1 fruit fly cellular context compared by ENCODE assay signal in the genomic region with DNA sequence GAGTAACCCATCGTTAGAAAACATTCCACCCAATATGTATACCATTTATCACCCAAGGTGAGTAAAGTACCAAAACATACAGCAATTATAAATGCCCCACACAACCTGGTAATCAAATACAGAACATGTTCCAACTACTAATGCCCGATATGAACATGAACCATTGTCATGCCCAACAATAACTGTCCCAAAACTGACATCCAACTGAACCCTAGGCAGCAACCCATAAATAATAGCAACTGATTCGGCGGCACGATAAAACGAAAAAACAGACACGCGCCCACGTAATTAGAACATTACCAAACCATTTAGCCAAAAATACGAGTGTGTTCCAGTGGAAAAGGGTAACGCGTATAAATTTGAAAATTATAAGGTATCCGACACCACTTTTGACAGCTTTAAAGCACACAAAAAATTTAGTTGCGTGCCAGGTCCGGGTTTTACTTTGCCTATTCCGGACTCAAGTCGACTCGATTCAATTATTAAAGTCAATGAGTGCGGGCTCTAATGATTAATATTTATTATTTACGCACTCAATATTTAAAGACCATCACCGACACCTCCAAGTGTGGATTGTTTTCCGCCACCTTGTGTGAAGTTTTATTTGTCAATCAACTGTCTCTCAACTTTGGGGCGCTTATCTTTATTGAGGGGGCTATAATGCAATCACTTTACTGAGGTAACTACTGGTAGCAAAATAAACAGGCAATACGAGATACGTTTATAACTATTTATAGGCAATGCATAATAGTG.
TF ChIP-seq lines count a peak whose summit lies in the region.

No protein-coding gene starts in this region.

TF ChIP-seq in whole organism, embryonic, 481 proteins besides CTCF, POLR2A, EP300 and RAD21 (continued from another document and continues in another):
- TF ChIP-seq jumu (GFP tag; optimal IDR thresholded peaks at IDR 0.05; lab: Kevin White, UChicago): no peak
- no peak for TF ChIP-seq MTF-1 (GFP tag; optimal IDR thresholded peaks at IDR 0.05; lab: Kevin White, UChicago; ENCODE audit: borderline replicate concordance)
- TF ChIP-seq Atf-2 (GFP tag; optimal IDR thresholded peaks at IDR 0.05; lab: Kevin White, UChicago): no peak
- TF ChIP-seq abd-A (tag; optimal IDR thresholded peaks at IDR 0.05; lab: Kevin White, UChicago): peak; percentile 21
- TF ChIP-seq HLHmδ (GFP tag; optimal IDR thresholded peaks at IDR 0.05; lab: Kevin White, UChicago): no peak
- no peak for TF ChIP-seq CG34376 (GFP tag; optimal IDR thresholded peaks at IDR 0.05; lab: Kevin White, UChicago)
- TF ChIP-seq Hr3 (GFP tag; optimal IDR thresholded peaks at IDR 0.05; lab: Kevin White, UChicago): no peak
- no peak for TF ChIP-seq Poxn (GFP tag; IDR thresholded peaks at IDR 0.05; lab: Robert Waterston, UW)
- TF ChIP-seq BtbVII (GFP tag; optimal IDR thresholded peaks at IDR 0.05; lab: Kevin White, UChicago): peak; percentile 68
- no peak for TF ChIP-seq seq (GFP tag; IDR thresholded peaks at IDR 0.05; lab: Robert Waterston, UW)
- TF ChIP-seq Bdp1 (GFP tag; optimal IDR thresholded peaks at IDR 0.05; lab: Kevin White, UChicago): no peak
- TF ChIP-seq Bgb (GFP tag; IDR thresholded peaks at IDR 0.05; lab: Robert Waterston, UW; ENCODE audit: partially characterized antibody): no peak
- no peak for TF ChIP-seq CG12219 (GFP tag; optimal IDR thresholded peaks at IDR 0.05; lab: Kevin White, UChicago)
- TF ChIP-seq CG17568 (GFP tag; optimal IDR thresholded peaks at IDR 0.05; lab: Kevin White, UChicago): peak; percentile 35
- peak; percentile 31 for TF ChIP-seq CG12071 (GFP tag; optimal IDR thresholded peaks at IDR 0.05; lab: Kevin White, UChicago)
- TF ChIP-seq Blimp-1 (GFP tag; optimal IDR thresholded peaks at IDR 0.05; lab: Kevin White, UChicago): peak; percentile 20
- TF ChIP-seq ac (GFP tag; optimal IDR thresholded peaks at IDR 0.05; lab: Kevin White, UChicago): no peak
- TF ChIP-seq fd3F (GFP tag; optimal IDR thresholded peaks at IDR 0.05; lab: Kevin White, UChicago): peak; percentile 10
- peak; percentile 28 for TF ChIP-seq odd (GFP tag; optimal IDR thresholded peaks at IDR 0.05; lab: Kevin White, UChicago)
- no peak for TF ChIP-seq bowl (GFP tag; IDR thresholded peaks at IDR 0.05; lab: Robert Waterston, UW)
- TF ChIP-seq Chrac-16 (GFP tag; optimal IDR thresholded peaks at IDR 0.05; lab: Kevin White, UChicago): no peak
- no peak for TF ChIP-seq ap (GFP tag; IDR thresholded peaks at IDR 0.05; lab: Robert Waterston, UW)
- TF ChIP-seq salm (tag; optimal IDR thresholded peaks at IDR 0.05; lab: Kevin White, UChicago): no peak
- TF ChIP-seq CG8281 (tag; optimal IDR thresholded peaks at IDR 0.05; lab: Kevin White, UChicago): peak; percentile 8
- TF ChIP-seq CG18599 (GFP tag; optimal IDR thresholded peaks at IDR 0.05; lab: Kevin White, UChicago): no peak
- TF ChIP-seq trh (GFP tag; optimal IDR thresholded peaks at IDR 0.05; lab: Kevin White, UChicago): no peak
- TF ChIP-seq CG14965 (GFP tag; optimal IDR thresholded peaks at IDR 0.05; lab: Kevin White, UChicago; ENCODE audit: borderline replicate concordance): no peak
- no peak for TF ChIP-seq ase (GFP tag; IDR thresholded peaks at IDR 0.05; lab: Robert Waterston, UW)
- no peak for TF ChIP-seq ci (GFP tag; IDR thresholded peaks at IDR 0.05; lab: Robert Waterston, UW)
- no peak for TF ChIP-seq al (GFP tag; IDR thresholded peaks at IDR 0.05; lab: Robert Waterston, UW)
- TF ChIP-seq CG11723 (GFP tag; optimal IDR thresholded peaks at IDR 0.05; lab: Kevin White, UChicago): no peak
- no peak for TF ChIP-seq CG2120 (GFP tag; optimal IDR thresholded peaks at IDR 0.05; lab: Kevin White, UChicago)
- TF ChIP-seq CG3726 (GFP tag; IDR thresholded peaks at IDR 0.05; lab: Robert Waterston, UW): no peak
- TF ChIP-seq CG13894 (tag; optimal IDR thresholded peaks at IDR 0.05; lab: Kevin White, UChicago): peak; percentile 13
- TF ChIP-seq Scr (GFP tag; IDR thresholded peaks at IDR 0.05; lab: Robert Waterston, UW; ENCODE audit: partially characterized antibody): no peak
- no peak for TF ChIP-seq fru (optimal IDR thresholded peaks at IDR 0.05; lab: Kevin White, UChicago)
- peak in 1 of 2 experiments; percentile 37 for TF ChIP-seq Eip74EF (GFP tag; optimal IDR thresholded peaks at IDR 0.05; lab: Kevin White, UChicago)
- no peak for TF ChIP-seq Side (GFP tag; optimal IDR thresholded peaks at IDR 0.05; lab: Kevin White, UChicago)
- TF ChIP-seq D (optimal IDR thresholded peaks at IDR 0.05; lab: Kevin White, UChicago): no peak
- peak; percentile 12 for TF ChIP-seq D (GFP tag; optimal IDR thresholded peaks at IDR 0.05; lab: Kevin White, UChicago)
- TF ChIP-seq ERR (GFP tag; optimal IDR thresholded peaks at IDR 0.05; lab: Kevin White, UChicago): no peak
- TF ChIP-seq Sox102F (GFP tag; optimal IDR thresholded peaks at IDR 0.05; lab: Kevin White, UChicago): no peak
- peak; percentile 30 for TF ChIP-seq gem (tag; optimal IDR thresholded peaks at IDR 0.05; lab: Kevin White, UChicago)
- TF ChIP-seq CG17802 (tag; optimal IDR thresholded peaks at IDR 0.05; lab: Kevin White, UChicago): no peak
- peak; percentile 15 for TF ChIP-seq CG1529 (GFP tag; optimal IDR thresholded peaks at IDR 0.05; lab: Kevin White, UChicago)
- TF ChIP-seq Neu2 (GFP tag; optimal IDR thresholded peaks at IDR 0.05; lab: Kevin White, UChicago; ENCODE audit: borderline replicate concordance): no peak
- TF ChIP-seq PHDP (tag; optimal IDR thresholded peaks at IDR 0.05; lab: Kevin White, UChicago): peak; percentile 56
- TF ChIP-seq ab (GFP tag; optimal IDR thresholded peaks at IDR 0.05; lab: Kevin White, UChicago): no peak
- TF ChIP-seq CG7839 (tag; optimal IDR thresholded peaks at IDR 0.05; lab: Kevin White, UChicago): peak; percentile 40
- TF ChIP-seq CG14441 (GFP tag; IDR thresholded peaks at IDR 0.05; lab: Robert Waterston, UW): no peak
- TF ChIP-seq pzg (GFP tag; optimal IDR thresholded peaks at IDR 0.05; lab: Kevin White, UChicago): no peak
- TF ChIP-seq Abd-B (GFP tag; optimal IDR thresholded peaks at IDR 0.05; lab: Kevin White, UChicago): no peak
- TF ChIP-seq CG2875 (GFP tag; optimal IDR thresholded peaks at IDR 0.05; lab: Kevin White, UChicago): no peak
- TF ChIP-seq CG4404 (GFP tag; IDR thresholded peaks at IDR 0.05; lab: Robert Waterston, UW): no peak
- TF ChIP-seq Fer1 (GFP tag; optimal IDR thresholded peaks at IDR 0.05; lab: Kevin White, UChicago): peak; percentile 16
- TF ChIP-seq cas (GFP tag; IDR thresholded peaks at IDR 0.05; lab: Robert Waterston, UW): no peak
- no peak for TF ChIP-seq bcd (GFP tag; optimal IDR thresholded peaks at IDR 0.05; lab: Kevin White, UChicago)
- no peak for TF ChIP-seq CG34224 (GFP tag; IDR thresholded peaks at IDR 0.05; lab: Robert Waterston, UW; ENCODE audit: partially characterized antibody)
- TF ChIP-seq Vsx1 (GFP tag; optimal IDR thresholded peaks at IDR 0.05; lab: Kevin White, UChicago): peak; percentile 50
- TF ChIP-seq CG14050 (GFP tag; IDR thresholded peaks at IDR 0.05; lab: Robert Waterston, UW): no peak
- no peak for TF ChIP-seq HmgZ (tag; optimal IDR thresholded peaks at IDR 0.05; lab: Kevin White, UChicago)
- TF ChIP-seq CG10267 (tag; optimal IDR thresholded peaks at IDR 0.05; lab: Kevin White, UChicago): no peak
- no peak for TF ChIP-seq NFAT (GFP tag; IDR thresholded peaks at IDR 0.05; lab: Robert Waterston, UW)
- peak; percentile 31 for TF ChIP-seq CG3407 (GFP tag; optimal IDR thresholded peaks at IDR 0.05; lab: Kevin White, UChicago)
- TF ChIP-seq Sox100B (GFP tag; optimal IDR thresholded peaks at IDR 0.05; lab: Kevin White, UChicago): no peak
- TF ChIP-seq CG3281 (GFP tag; optimal IDR thresholded peaks at IDR 0.05; lab: Kevin White, UChicago): peak; percentile 19
- no peak for TF ChIP-seq hkb (optimal IDR thresholded peaks at IDR 0.05; lab: Kevin White, UChicago)
- no peak for TF ChIP-seq hkb (GFP tag; IDR thresholded peaks at IDR 0.05; lab: Robert Waterston, UW)
- TF ChIP-seq E2f2 (GFP tag; IDR thresholded peaks at IDR 0.05; lab: Robert Waterston, UW): no peak
- no peak for TF ChIP-seq run (tag; optimal IDR thresholded peaks at IDR 0.05; lab: Kevin White, UChicago)
- TF ChIP-seq D19A (tag; optimal IDR thresholded peaks at IDR 0.05; lab: Kevin White, UChicago): no peak
- no peak for TF ChIP-seq CG30431 (GFP tag; optimal IDR thresholded peaks at IDR 0.05; lab: Kevin White, UChicago)
- peak; percentile 19 for TF ChIP-seq Hmr (GFP tag; optimal IDR thresholded peaks at IDR 0.05; lab: Kevin White, UChicago)
- TF ChIP-seq sd (tag; optimal IDR thresholded peaks at IDR 0.05; lab: Kevin White, UChicago): peak; percentile 16
- peak; percentile 26 for TF ChIP-seq CoRest (tag; optimal IDR thresholded peaks at IDR 0.05; lab: Kevin White, UChicago)
- no peak for TF ChIP-seq Nf-YB (GFP tag; optimal IDR thresholded peaks at IDR 0.05; lab: Kevin White, UChicago)
- TF ChIP-seq CG31441 (GFP tag; IDR thresholded peaks at IDR 0.05; lab: Robert Waterston, UW): 0 out of 2 replicates have a peak, but pooled peaks have one; percentile 36
- TF ChIP-seq tgo (GFP tag; IDR thresholded peaks at IDR 0.05; lab: Robert Waterston, UW): no peak
- peak; percentile 2 for TF ChIP-seq grn (GFP tag; optimal IDR thresholded peaks at IDR 0.05; lab: Kevin White, UChicago)
- no peak for TF ChIP-seq pnt (GFP tag; optimal IDR thresholded peaks at IDR 0.05; lab: Kevin White, UChicago)
- TF ChIP-seq CG1233 (GFP tag; optimal IDR thresholded peaks at IDR 0.05; lab: Kevin White, UChicago): no peak
- no peak for TF ChIP-seq CG7357 (GFP tag; IDR thresholded peaks at IDR 0.05; lab: Robert Waterston, UW)
- no peak for TF ChIP-seq CG8924 (tag; optimal IDR thresholded peaks at IDR 0.05; lab: Kevin White, UChicago)
- TF ChIP-seq CG8765 (GFP tag; IDR thresholded peaks at IDR 0.05; lab: Robert Waterston, UW): no peak
- no peak for TF ChIP-seq CG7745 (tag; optimal IDR thresholded peaks at IDR 0.05; lab: Kevin White, UChicago)
- TF ChIP-seq so (GFP tag; IDR thresholded peaks at IDR 0.05; lab: Robert Waterston, UW): no peak
- TF ChIP-seq Xbp1 (GFP tag; optimal IDR thresholded peaks at IDR 0.05; lab: Kevin White, UChicago): no peak
- no peak for TF ChIP-seq usp (GFP tag; optimal IDR thresholded peaks at IDR 0.05; lab: Kevin White, UChicago)
- no peak for TF ChIP-seq ssp (GFP tag; IDR thresholded peaks at IDR 0.05; lab: Robert Waterston, UW)
- TF ChIP-seq CG3847 (GFP tag; IDR thresholded peaks at IDR 0.05; lab: Robert Waterston, UW): no peak
- no peak for TF ChIP-seq nerfin-1 (tag; optimal IDR thresholded peaks at IDR 0.05; lab: Kevin White, UChicago)
- no peak for TF ChIP-seq CG4820 (GFP tag; optimal IDR thresholded peaks at IDR 0.05; lab: Kevin White, UChicago)
- no peak for TF ChIP-seq Hand (GFP tag; optimal IDR thresholded peaks at IDR 0.05; lab: Kevin White, UChicago)
- TF ChIP-seq CG8478 (optimal IDR thresholded peaks at IDR 0.05; lab: Kevin White, UChicago): no peak
- TF ChIP-seq ken (GFP tag; IDR thresholded peaks at IDR 0.05; lab: Robert Waterston, UW): no peak
- no peak for TF ChIP-seq CG4854 (GFP tag; optimal IDR thresholded peaks at IDR 0.05; lab: Kevin White, UChicago)
- no peak for TF ChIP-seq gce (GFP tag; IDR thresholded peaks at IDR 0.05; lab: Robert Waterston, UW)
- no peak for TF ChIP-seq Asciz (GFP tag; optimal IDR thresholded peaks at IDR 0.05; lab: Kevin White, UChicago)
- no peak for TF ChIP-seq en (GFP tag; optimal IDR thresholded peaks at IDR 0.05; lab: Kevin White, UChicago)
- TF ChIP-seq prd (optimal IDR thresholded peaks at IDR 0.05; lab: Kevin White, UChicago): no peak
- no peak for TF ChIP-seq prd (GFP tag; IDR thresholded peaks at IDR 0.05; lab: Robert Waterston, UW)
- TF ChIP-seq CG10321 (GFP tag; IDR thresholded peaks at IDR 0.05; lab: Robert Waterston, UW): no peak
- TF ChIP-seq gcm (GFP tag; optimal IDR thresholded peaks at IDR 0.05; lab: Kevin White, UChicago): peak; percentile 14
- no peak for TF ChIP-seq maf-S (GFP tag; optimal IDR thresholded peaks at IDR 0.05; lab: Kevin White, UChicago)
- TF ChIP-seq BEAF-32 (GFP tag; optimal IDR thresholded peaks at IDR 0.05; lab: Kevin White, UChicago): no peak
- no peak for TF ChIP-seq CG15514 (GFP tag; optimal IDR thresholded peaks at IDR 0.05; lab: Kevin White, UChicago)
- no peak for TF ChIP-seq CG9215 (GFP tag; IDR thresholded peaks at IDR 0.05; lab: Robert Waterston, UW)
- TF ChIP-seq CG18619 (GFP tag; optimal IDR thresholded peaks at IDR 0.05; lab: Kevin White, UChicago): no peak
- no peak for TF ChIP-seq HmgD (GFP tag; optimal IDR thresholded peaks at IDR 0.05; lab: Kevin White, UChicago)
- TF ChIP-seq CG6854 (GFP tag; optimal IDR thresholded peaks at IDR 0.05; lab: Kevin White, UChicago): no peak
- TF ChIP-seq fd96Cb (tag; optimal IDR thresholded peaks at IDR 0.05; lab: Kevin White, UChicago): no peak
- no peak for TF ChIP-seq NC2β (GFP tag; optimal IDR thresholded peaks at IDR 0.05; lab: Kevin White, UChicago)
- TF ChIP-seq CG17359 (tag; optimal IDR thresholded peaks at IDR 0.05; lab: Kevin White, UChicago): peak; percentile 1
- no peak for TF ChIP-seq CG17328 (GFP tag; IDR thresholded peaks at IDR 0.05; lab: Robert Waterston, UW)
- TF ChIP-seq dmrt99B (tag; optimal IDR thresholded peaks at IDR 0.05; lab: Kevin White, UChicago): peak; percentile 30
- TF ChIP-seq phol (tag; optimal IDR thresholded peaks at IDR 0.05; lab: Kevin White, UChicago): no peak
- TF ChIP-seq Opbp (GFP tag; IDR thresholded peaks at IDR 0.05; lab: Robert Waterston, UW; ENCODE audit: partially characterized antibody): no peak
- TF ChIP-seq klu (GFP tag; IDR thresholded peaks at IDR 0.05; lab: Robert Waterston, UW): no peak
- TF ChIP-seq CG17385 (GFP tag; optimal IDR thresholded peaks at IDR 0.05; lab: Kevin White, UChicago): peak; percentile 10
- TF ChIP-seq chif (GFP tag; optimal IDR thresholded peaks at IDR 0.05; lab: Kevin White, UChicago): peak in 1 of 2 experiments; percentile 11
- TF ChIP-seq CG11560 (tag; IDR thresholded peaks at IDR 0.05; lab: Robert Waterston, UW): no peak
- TF ChIP-seq aop (GFP tag; IDR thresholded peaks at IDR 0.05; lab: Robert Waterston, UW): no peak
- peak; percentile 37 for TF ChIP-seq lab (GFP tag; optimal IDR thresholded peaks at IDR 0.05; lab: Kevin White, UChicago)
- no peak for TF ChIP-seq CG10274 (GFP tag; optimal IDR thresholded peaks at IDR 0.05; lab: Kevin White, UChicago)
- TF ChIP-seq ind (GFP tag; optimal IDR thresholded peaks at IDR 0.05; lab: Kevin White, UChicago): no peak
- TF ChIP-seq CG18262 (tag; optimal IDR thresholded peaks at IDR 0.05; lab: Kevin White, UChicago): peak; percentile 6
- TF ChIP-seq Oli (tag; optimal IDR thresholded peaks at IDR 0.05; lab: Kevin White, UChicago): peak; percentile 23
- no peak for TF ChIP-seq Hsf (GFP tag; optimal IDR thresholded peaks at IDR 0.05; lab: Kevin White, UChicago)
- TF ChIP-seq CG3838 (GFP tag; optimal IDR thresholded peaks at IDR 0.05; lab: Kevin White, UChicago): no peak
